Worm (Caenorhabditis elegans) whole organism, L4 larva: ENCODE measurements around the gene F23H11.4.

ENCODE experiments used
- T26A8.4 ChIP-seq: fragments of 200-800 bp; sonication (Bioruptor generic); IDR thresholded peaks from 2 replicates; pipeline ENCODE4 v1.3.6; 2022; ENCODE audit warnings: missing genetic modification characterization, missing compliant biosample characterization
- aha-1 ChIP-seq: fragments of 150-350 bp; peaks from one replicate; lab custom pipeline; 2014; ENCODE audit warnings: missing biosample characterization, missing genetic modification characterization
- aly-2 ChIP-seq: sonication (generic microtip); optimal IDR thresholded peaks from 2 replicates; lab custom pipeline; 2018; ENCODE audit warnings: missing biosample characterization, missing genetic modification characterization
- ama-1 ChIP-seq: fragments of 150-350 bp; optimal IDR thresholded peaks from 2 replicates; lab custom pipeline; 2014; ENCODE audit warnings: inconsistent platforms, mixed read lengths
- ceh-82 ChIP-seq: sonication (generic microtip); optimal IDR thresholded peaks from 2 replicates; lab custom pipeline; 2017; ENCODE audit warnings: missing biosample characterization, missing genetic modification characterization
- fkh-10 ChIP-seq: fragments of 150-350 bp; optimal IDR thresholded peaks from 2 replicates; lab custom pipeline; 2014; ENCODE audit warnings: missing biosample characterization, missing genetic modification reagents, missing genetic modification characterization
- hlh-11 ChIP-seq: fragments of 200-800 bp; sonication (Bioruptor generic); optimal IDR thresholded peaks from 2 replicates; lab custom pipeline; 2018; ENCODE audit warnings: mild to moderate bottlenecking, missing genetic modification characterization, missing compliant biosample characterization
- lin-29 ChIP-seq: fragments of 200-800 bp; sonication (Bioruptor generic); IDR thresholded peaks from 2 replicates; pipeline ENCODE4 v1.3.6; 2022; ENCODE audit warnings: missing genetic modification reagents, missing genetic modification characterization, missing compliant biosample characterization
- nhr-42 ChIP-seq: fragments of 200-800 bp; sonication (Bioruptor generic); IDR thresholded peaks from 2 replicates; pipeline ENCODE4 v1.3.6; 2022; ENCODE audit warnings: missing genetic modification characterization, missing compliant biosample characterization
- nhr-77 ChIP-seq: fragments of 150-350 bp; optimal IDR thresholded peaks from 2 replicates; lab custom pipeline; 2014; ENCODE audit warnings: missing biosample characterization, missing genetic modification characterization
- pqm-1 ChIP-seq: sonication (generic microtip); optimal IDR thresholded peaks from 2 replicates; lab custom pipeline; 2017; ENCODE audit warnings: missing biosample characterization, missing genetic modification characterization
- unc-62 ChIP-seq, 3 experiments: fragments of 150-350 bp in 1 of 3; sonication (generic microtip); optimal IDR thresholded peaks in 2 of 3; peaks in 1 of 3; 1 replicate in 1 of 3; 2 replicates in 2 of 3; lab custom pipeline; 2014 to 2017; ENCODE audit warnings: missing biosample characterization in 3 of 3, missing genetic modification characterization in 3 of 3, missing genetic modification reagents in 3 of 3, missing genotype in 1 of 3
- ztf-7 ChIP-seq: fragments of 150-350 bp; optimal IDR thresholded peaks from 2 replicates; lab custom pipeline; 2014; ENCODE audit warnings: missing biosample characterization, missing genetic modification characterization

DNA sequence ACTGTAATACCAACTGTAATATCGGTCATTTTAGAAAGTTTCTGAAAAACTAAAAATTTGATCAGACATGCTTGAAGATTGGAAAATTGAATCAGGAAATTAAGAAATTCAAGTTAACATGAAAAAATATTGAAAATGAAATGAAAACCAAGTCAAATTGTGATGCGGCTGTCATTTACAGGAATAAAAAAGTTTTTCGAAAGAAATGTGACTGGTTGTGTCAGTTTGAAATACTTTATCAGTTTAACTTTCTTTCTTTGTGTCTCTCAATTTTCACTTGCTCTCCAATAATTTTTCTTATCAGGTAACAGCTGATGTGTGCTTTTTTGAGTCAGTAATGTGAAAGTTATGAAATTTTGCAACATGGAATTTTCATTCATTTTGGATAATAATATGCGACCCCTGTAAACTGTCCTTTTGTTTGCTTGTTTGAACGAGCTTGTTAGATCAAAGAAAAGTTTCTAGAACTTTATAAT is 38.9 kb upstream of the F23H11.4 start, which contains the start of gene fbxa-60:
- TF ChIP-seq aly-2: no peak
- no peak for TF ChIP-seq nhr-42 (GFP tag; lab: Robert Waterston, UW)
- TF ChIP-seq pqm-1 (tag; lab: Kevin White, UChicago): peak; percentile 76
- TF ChIP-seq ztf-7 (tag; lab: Kevin White, UChicago): no peak
- TF ChIP-seq ama-1 (lab: Kevin White, UChicago): no peak
- TF ChIP-seq T26A8.4 (GFP tag; lab: Robert Waterston, UW): no peak
- TF ChIP-seq hlh-11 (tag; lab: Kevin White, UChicago): peak; percentile 82
- no peak for TF ChIP-seq ceh-82 (tag; lab: Kevin White, UChicago)
- no peak for TF ChIP-seq fkh-10 (GFP tag; lab: Kevin White, UChicago)
- TF ChIP-seq lin-29 (GFP tag; lab: Robert Waterston, UW): no peak
- no peak for TF ChIP-seq unc-62 (GFP tag; optimal IDR thresholded peaks at IDR 0.05 in 1 of 2; lab: Kevin White, UChicago)
- TF ChIP-seq unc-62 (tag; optimal IDR thresholded peaks at IDR 0.05; lab: Kevin White, UChicago): no peak
- TF ChIP-seq aha-1 (tag; lab: Kevin White, UChicago): no peak
- peak; percentile 12 for TF ChIP-seq nhr-77 (tag; lab: Kevin White, UChicago)
